Worm (Caenorhabditis elegans): ENCODE measurements around the gene F48G7.10.
A peak's percentile ranks its signal among the peaks of the same experiment; 100 is the strongest.

- TF ChIP-seq hlh-26 (GFP tag; conservative IDR thresholded peaks at IDR 0.05): no peak
- TF ChIP-seq F49E8.2 (tag; optimal IDR thresholded peaks at IDR 0.05; ENCODE audit: insufficient read depth): no peak
- TF ChIP-seq dpff-1 (tag; optimal IDR thresholded peaks at IDR 0.05): no peak
- TF ChIP-seq snpc-3.4 (tag; optimal IDR thresholded peaks at IDR 0.05): no peak
- no peak for TF ChIP-seq dpl-1 (GFP tag; optimal IDR thresholded peaks at IDR 0.05)
- no peak for TF ChIP-seq snpc-4 (GFP tag; optimal IDR thresholded peaks at IDR 0.05)
- TF ChIP-seq snpc-4 (tag; optimal IDR thresholded peaks at IDR 0.05): peak; percentile 66 to 91 (median 82)
Measured at ce11 chrV:635630-636029, 875 bp upstream of the F48G7.10 start.

Data from whole organism, young adult.